Worm (Caenorhabditis elegans) whole organism, L2 larva: Measurements from ENCODE around the gene T01D3.6.

Source experiments
- C34F6.9 ChIP-seq: fragments of 150-350 bp; optimal IDR thresholded peaks from 2 replicates; lab custom pipeline; 2014; ENCODE audit warnings: missing biosample characterization, missing genetic modification characterization
- F13H6.1 ChIP-seq: sonication (generic microtip); optimal IDR thresholded peaks from 2 replicates; lab custom pipeline; 2016; ENCODE audit warnings: missing genetic modification characterization, missing compliant biosample characterization
- R02D3.7 ChIP-seq: fragments of 150-350 bp; optimal IDR thresholded peaks from 2 replicates; lab custom pipeline; 2014; ENCODE audit warnings: missing biosample characterization, missing genetic modification characterization
- Y55F3AM.14 ChIP-seq: fragments of 200-800 bp; sonication (Bioruptor generic); optimal IDR thresholded peaks from 2 replicates; lab custom pipeline; 2018; ENCODE audit warnings: mild to moderate bottlenecking, missing genetic modification characterization, missing compliant biosample characterization
- ZK546.5 ChIP-seq: sonication (generic microtip); optimal IDR thresholded peaks from 2 replicates; lab custom pipeline; 2017; ENCODE audit warnings: missing biosample characterization, missing genetic modification characterization
- alr-1 ChIP-seq: fragments of 150-350 bp; optimal IDR thresholded peaks from 2 replicates; lab custom pipeline; 2014; ENCODE audit warnings: missing biosample characterization, missing genetic modification characterization
- aly-2 ChIP-seq: fragments of 150-350 bp; optimal IDR thresholded peaks from 2 replicates; lab custom pipeline; 2014; ENCODE audit warnings: missing biosample characterization, missing genetic modification characterization
- ama-1 ChIP-seq: fragments of 150-350 bp; optimal IDR thresholded peaks from 2 replicates; lab custom pipeline; 2018; ENCODE audit warnings: inconsistent platforms
- blmp-1 ChIP-seq: sonication (generic microtip); optimal IDR thresholded peaks from 2 replicates; lab custom pipeline; 2017; ENCODE audit warnings: missing genetic modification characterization, mild to moderate bottlenecking, missing compliant biosample characterization, antibody characterized with exemption, moderate library complexity; ENCODE audit not compliant: insufficient read depth
- ceh-16 ChIP-seq: fragments of 150-350 bp; optimal IDR thresholded peaks from 2 replicates; lab custom pipeline; 2014; ENCODE audit warnings: missing biosample characterization, missing genetic modification characterization
- ceh-82 ChIP-seq: fragments of 150-350 bp; optimal IDR thresholded peaks from 2 replicates; lab custom pipeline; 2014; ENCODE audit warnings: missing biosample characterization, missing genetic modification characterization
- crh-2 ChIP-seq: sonication (generic microtip); optimal IDR thresholded peaks from 2 replicates; lab custom pipeline; 2017; ENCODE audit warnings: missing biosample characterization, missing genetic modification characterization
- dmd-4 ChIP-seq: sonication (generic microtip); optimal IDR thresholded peaks from 2 replicates; lab custom pipeline; 2017; ENCODE audit warnings: missing biosample characterization, missing genetic modification characterization
- egl-27 ChIP-seq: sonication (generic microtip); optimal IDR thresholded peaks from 3 replicates; lab custom pipeline; 2017; ENCODE audit warnings: missing biosample characterization, missing genetic modification reagents, missing genetic modification characterization
- elt-1 ChIP-seq: fragments of 150-350 bp; optimal IDR thresholded peaks from 2 replicates; lab custom pipeline; 2014; ENCODE audit warnings: missing biosample characterization, missing genetic modification characterization
- elt-3 ChIP-seq: sonication (generic microtip); optimal IDR thresholded peaks from 2 replicates; lab custom pipeline; 2017; ENCODE audit warnings: missing biosample characterization, missing genetic modification characterization
- fos-1 ChIP-seq: fragments of 150-350 bp; optimal IDR thresholded peaks from 2 replicates; lab custom pipeline; 2014; ENCODE audit warnings: missing biosample characterization, missing genetic modification characterization
- gmeb-1 ChIP-seq: fragments of 150-350 bp; optimal IDR thresholded peaks from 2 replicates; lab custom pipeline; 2014; ENCODE audit warnings: missing biosample characterization, missing genetic modification characterization
- lin-11 ChIP-seq: fragments of 150-350 bp; sonication (generic microtip); optimal IDR thresholded peaks from 2 replicates; lab custom pipeline; 2014; ENCODE audit warnings: missing biosample characterization, missing genetic modification characterization, inconsistent platforms, mixed read lengths
- lin-13 ChIP-seq: fragments of 150-350 bp; optimal IDR thresholded peaks from 2 replicates; lab custom pipeline; 2014; ENCODE audit warnings: missing biosample characterization, missing genetic modification reagents, missing genetic modification characterization
- lin-39 ChIP-seq: fragments of 150-350 bp; optimal IDR thresholded peaks from 2 replicates; lab custom pipeline; 2014; ENCODE audit warnings: missing biosample characterization, missing genetic modification reagents, missing genetic modification characterization
- lsy-2 ChIP-seq, 2 experiments: fragments of 150-350 bp in 1 of 2; sonication (generic microtip) in 1 of 2; optimal IDR thresholded peaks; 2 replicates each; lab custom pipeline; 2014 to 2017; ENCODE audit warnings: missing biosample characterization in 2 of 2, missing genetic modification characterization in 2 of 2
- mab-5 ChIP-seq: fragments of 150-350 bp; optimal IDR thresholded peaks from 2 replicates; lab custom pipeline; 2014; ENCODE audit warnings: missing biosample characterization, missing genetic modification characterization
- mbf-1 ChIP-seq: sonication (generic microtip); optimal IDR thresholded peaks from 2 replicates; lab custom pipeline; 2017; ENCODE audit warnings: missing biosample characterization, missing genetic modification characterization
- mdl-1 ChIP-seq, 2 experiments: fragments of 150-350 bp in 1 of 2; sonication (generic microtip) in 1 of 2; optimal IDR thresholded peaks; 2 replicates each; lab custom pipeline; 2017; ENCODE audit warnings: missing biosample characterization in 2 of 2, missing genetic modification characterization in 2 of 2
- nhr-10 ChIP-seq: sonication (generic microtip); optimal IDR thresholded peaks from 2 replicates; lab custom pipeline; 2017; ENCODE audit warnings: missing biosample characterization, missing genetic modification characterization
- nhr-11 ChIP-seq: fragments of 150-350 bp; optimal IDR thresholded peaks from 2 replicates; lab custom pipeline; 2014; ENCODE audit warnings: missing biosample characterization, missing genetic modification characterization
- nhr-12 ChIP-seq: fragments of 150-350 bp; optimal IDR thresholded peaks from 2 replicates; lab custom pipeline; 2014; ENCODE audit warnings: missing biosample characterization, missing genetic modification characterization
- nhr-129 ChIP-seq: fragments of 150-350 bp; optimal IDR thresholded peaks from 2 replicates; lab custom pipeline; 2014; ENCODE audit warnings: missing biosample characterization, missing genetic modification characterization
- nhr-21 ChIP-seq: fragments of 150-350 bp; optimal IDR thresholded peaks from 2 replicates; lab custom pipeline; 2014; ENCODE audit warnings: missing biosample characterization, missing genetic modification characterization
- nhr-23 ChIP-seq: fragments of 150-350 bp; optimal IDR thresholded peaks from 2 replicates; lab custom pipeline; 2014; ENCODE audit warnings: missing biosample characterization, missing genetic modification reagents, missing genetic modification characterization
- nhr-237 ChIP-seq: fragments of 150-350 bp; optimal IDR thresholded peaks from 2 replicates; lab custom pipeline; 2014; ENCODE audit warnings: missing biosample characterization, missing genetic modification characterization
- nhr-25 ChIP-seq: fragments of 150-350 bp; sonication (generic microtip); optimal IDR thresholded peaks from 3 replicates; lab custom pipeline; 2014; ENCODE audit warnings: missing biosample characterization, missing genetic modification characterization
- nhr-6 ChIP-seq: fragments of 150-350 bp; optimal IDR thresholded peaks from 2 replicates; lab custom pipeline; 2014; ENCODE audit warnings: missing biosample characterization, missing genetic modification characterization
- nhr-77 ChIP-seq: fragments of 150-350 bp; optimal IDR thresholded peaks from 2 replicates; lab custom pipeline; 2014; ENCODE audit warnings: missing biosample characterization, missing genetic modification characterization
- peb-1 ChIP-seq: fragments of 150-350 bp; optimal IDR thresholded peaks from 2 replicates; lab custom pipeline; 2014; ENCODE audit warnings: missing biosample characterization, missing genetic modification characterization
- sem-4 ChIP-seq: fragments of 150-350 bp; optimal IDR thresholded peaks from 2 replicates; lab custom pipeline; 2014; ENCODE audit warnings: missing biosample characterization, missing genetic modification reagents, missing genetic modification characterization
- skn-1 ChIP-seq: sonication (generic microtip); optimal IDR thresholded peaks from 2 replicates; lab custom pipeline; 2017; ENCODE audit warnings: missing biosample characterization, missing genetic modification characterization
- sma-3 ChIP-seq: sonication (generic microtip); optimal IDR thresholded peaks from 2 replicates; lab custom pipeline; 2016; ENCODE audit warnings: missing genetic modification reagents, missing genetic modification characterization, missing compliant biosample characterization
- sma-9 ChIP-seq, 2 experiments: fragments of 150-350 bp in 1 of 2; sonication (generic microtip) in 1 of 2; optimal IDR thresholded peaks; 2 replicates each; lab custom pipeline; 2014 to 2016; ENCODE audit warnings: missing genetic modification characterization in 2 of 2, mild to moderate bottlenecking in 1 of 2, missing biosample characterization in 1 of 2, missing compliant biosample characterization in 1 of 2, missing genetic modification reagents in 1 of 2, moderate library complexity in 1 of 2
- snpc-4 ChIP-seq: fragments of 150-350 bp; optimal IDR thresholded peaks from 2 replicates; lab custom pipeline; 2014; ENCODE audit warnings: missing biosample characterization, missing genetic modification characterization
- unc-39 ChIP-seq: fragments of 150-350 bp; optimal IDR thresholded peaks from 2 replicates; lab custom pipeline; 2014; ENCODE audit warnings: missing biosample characterization, missing genetic modification characterization
- unc-55 ChIP-seq: fragments of 150-350 bp; sonication (generic microtip); optimal IDR thresholded peaks from 3 replicates; lab custom pipeline; 2014; ENCODE audit warnings: missing biosample characterization, missing genetic modification reagents, missing genetic modification characterization
- unc-62 ChIP-seq: fragments of 150-350 bp; optimal IDR thresholded peaks from 2 replicates; lab custom pipeline; 2014; ENCODE audit warnings: missing biosample characterization, missing genetic modification reagents, missing genetic modification characterization
- zag-1 ChIP-seq: fragments of 150-350 bp; optimal IDR thresholded peaks from 2 replicates; lab custom pipeline; 2014; ENCODE audit warnings: missing biosample characterization, missing genetic modification characterization
- ztf-1 ChIP-seq: fragments of 200-800 bp; sonication (Bioruptor generic); conservative IDR thresholded peaks from 2 replicates; pipeline ENCODE4 v1.3.6; 2022; ENCODE audit warnings: missing genetic modification characterization, missing compliant biosample characterization
- ztf-11 ChIP-seq: sonication (generic microtip); optimal IDR thresholded peaks from 2 replicates; lab custom pipeline; 2017; ENCODE audit warnings: missing biosample characterization, missing genetic modification characterization
- ztf-4 ChIP-seq: fragments of 150-350 bp; optimal IDR thresholded peaks from 2 replicates; lab custom pipeline; 2014; ENCODE audit warnings: missing biosample characterization, missing genetic modification characterization

Gene T01D3.6

DNA sequence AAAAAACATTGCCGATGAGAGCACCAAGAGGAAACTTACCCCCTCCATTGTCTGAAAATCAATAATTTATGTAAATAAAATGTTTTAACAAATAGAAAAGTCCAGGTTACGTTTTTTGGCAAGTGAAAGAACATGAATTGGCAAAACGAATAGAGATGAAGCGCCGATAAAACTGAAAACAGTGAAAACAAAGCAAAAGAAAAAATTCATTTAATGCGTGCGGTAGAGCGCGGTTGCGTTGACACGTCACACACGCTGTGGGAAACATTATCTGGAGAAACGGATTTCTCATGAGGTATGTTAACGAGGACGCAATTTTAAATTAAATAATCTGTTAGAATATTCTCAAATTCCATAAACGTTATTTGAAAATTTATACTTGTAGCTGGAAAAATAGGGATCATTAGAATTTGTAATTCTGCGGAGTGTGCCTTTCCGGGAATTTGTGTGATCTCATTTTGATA, 1.4 kb upstream of the T01D3.6 start, which contains the start of gene zipt-9:
Gene zipt-9 (minus strand): TSS at position 51 of the 464 bp plus-strand sequence.
- TF ChIP-seq zag-1 = peak; percentile 36
- peak; percentile 73 for TF ChIP-seq gmeb-1
- TF ChIP-seq unc-62 = no peak
- peak; percentile 65 for TF ChIP-seq egl-27 (tag; lab: Kevin White, UChicago)
- no peak for TF ChIP-seq nhr-11 (tag; lab: Kevin White, UChicago)
- TF ChIP-seq mdl-1 (tag; optimal IDR thresholded peaks at IDR 0.05; lab: Kevin White, UChicago) = no peak
- no peak for TF ChIP-seq peb-1 (tag; lab: Kevin White, UChicago)
- no peak for TF ChIP-seq R02D3.7 (tag; lab: Kevin White, UChicago)
- no peak for TF ChIP-seq elt-1 (tag; lab: Kevin White, UChicago)
- no peak for TF ChIP-seq dmd-4
- no peak for TF ChIP-seq nhr-23
- peak; percentile 50 to 86 for TF ChIP-seq lsy-2 (tag; optimal IDR thresholded peaks at IDR 0.05; lab: Kevin White, UChicago)
- no peak for TF ChIP-seq nhr-6 (tag; lab: Kevin White, UChicago)
- no peak for TF ChIP-seq alr-1 (tag; lab: Kevin White, UChicago)
- no peak for TF ChIP-seq ceh-16 (tag; lab: Kevin White, UChicago)
- peak; percentile 41 for TF ChIP-seq ceh-82
- no peak for TF ChIP-seq mbf-1 (tag; lab: Kevin White, UChicago)
- TF ChIP-seq unc-39 (tag; lab: Kevin White, UChicago) = no peak
- peak; percentile 94 for TF ChIP-seq sma-3 (GFP tag; lab: Kevin White, UChicago)
- TF ChIP-seq sma-9 (GFP tag; optimal IDR thresholded peaks at IDR 0.05; lab: Kevin White, UChicago) = peak; percentile 84
- no peak for TF ChIP-seq sma-9 (tag; optimal IDR thresholded peaks at IDR 0.05; lab: Kevin White, UChicago)
- TF ChIP-seq mab-5 (tag; lab: Kevin White, UChicago) = no peak
- TF ChIP-seq blmp-1 = peak; percentile 64
- no peak for TF ChIP-seq ztf-11
- TF ChIP-seq F13H6.1 (tag; lab: Kevin White, UChicago) = peak; percentile 73
- no peak for TF ChIP-seq lin-39 (tag; lab: Kevin White, UChicago)
- TF ChIP-seq ZK546.5 (tag; lab: Kevin White, UChicago) = no peak
- peak; percentile 92 for TF ChIP-seq C34F6.9 (tag; lab: Kevin White, UChicago)
- peak; percentile 53 for TF ChIP-seq sem-4 (tag; lab: Kevin White, UChicago)
- no peak for TF ChIP-seq skn-1 (tag; lab: Kevin White, UChicago)
- TF ChIP-seq crh-2 = peak; percentile 89
- TF ChIP-seq elt-3 = no peak
- peak; percentile 77 for TF ChIP-seq nhr-129 (tag; lab: Kevin White, UChicago)
- no peak for TF ChIP-seq ztf-4 (tag; lab: Kevin White, UChicago)
- no peak for TF ChIP-seq lin-13 (GFP tag; lab: Kevin White, UChicago)
- no peak for TF ChIP-seq aly-2 (tag; lab: Kevin White, UChicago)
- TF ChIP-seq nhr-12 (tag; lab: Kevin White, UChicago) = no peak
- no peak for TF ChIP-seq nhr-77
- peak; percentile 57 for TF ChIP-seq lin-11 (tag; lab: Kevin White, UChicago)
- peak; percentile 20 for TF ChIP-seq Y55F3AM.14 (GFP tag; lab: Kevin White, UChicago)
- peak; percentile 90 for TF ChIP-seq unc-55 (GFP tag; lab: Kevin White, UChicago)
- peak; percentile 70 for TF ChIP-seq fos-1 (tag; lab: Kevin White, UChicago)
- TF ChIP-seq nhr-10 (tag; lab: Kevin White, UChicago) = no peak
- no peak for TF ChIP-seq nhr-237
- no peak for TF ChIP-seq ztf-1 (GFP tag; lab: Robert Waterston, UW)
- peak; percentile 10 for TF ChIP-seq snpc-4
- TF ChIP-seq nhr-25 (tag; lab: Kevin White, UChicago) = no peak
- peak; percentile 65 for TF ChIP-seq nhr-21 (tag; lab: Kevin White, UChicago)
- no peak for TF ChIP-seq ama-1 (lab: Kevin White, UChicago)
